Fruit fly (Drosophila melanogaster) Kc167 (cell line): Measurements from ENCODE around the gene CG7110.

ENCODE experiments used
- insv ChIP-seq: fragments of >200 bp; optimal IDR thresholded peaks from 3 replicates; lab custom pipeline; 2018; ENCODE audit warnings: missing external identifiers
- psq ChIP-seq: fragments of >200 bp; optimal IDR thresholded peaks from 2 replicates; lab custom pipeline; 2017; ENCODE audit warnings: missing external identifiers

DNA sequence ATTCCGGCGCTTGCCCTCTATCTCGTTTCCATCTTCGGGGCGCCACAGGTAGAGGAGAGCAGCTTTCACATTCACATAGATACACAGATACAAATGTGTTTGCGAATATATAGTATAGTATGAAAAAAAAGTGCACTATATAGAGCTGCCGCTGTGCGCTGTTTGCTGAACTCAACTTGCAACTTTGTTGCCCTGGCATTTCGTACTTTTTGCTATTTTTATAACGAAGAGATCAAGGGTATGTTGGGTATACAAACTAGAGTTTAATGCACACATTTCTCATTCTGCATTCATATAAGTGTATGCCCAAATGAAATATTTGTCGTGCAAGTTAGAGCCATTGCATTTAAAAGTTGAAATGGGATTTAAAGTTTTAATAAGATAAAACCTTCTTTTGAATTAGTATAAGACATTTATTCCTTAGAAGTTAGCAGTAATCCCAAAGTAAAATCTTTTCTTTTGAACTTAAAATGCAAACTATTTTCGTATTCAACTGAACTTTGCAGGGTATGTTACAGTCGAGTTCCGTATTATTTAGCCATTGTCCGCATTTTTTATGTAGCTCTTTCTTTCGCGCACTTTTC is 32.2 kb downstream of the CG7110 start:
- no peak for TF ChIP-seq psq (lab: Kevin White, UChicago)
- no peak for TF ChIP-seq insv
